Fruit fly (Drosophila melanogaster) whole organism, embryonic: ENCODE results near the gene CG4653.

ENCODE experiments used
- Awh ChIP-seq: fragments of 200-800 bp; sonication (Bioruptor generic); IDR thresholded peaks from 2 replicates; pipeline ENCODE4, ENCODE4 v1.3.6; 2022; ENCODE audit warnings: missing biosample characterization, missing genetic modification characterization
- CG10274 ChIP-seq: fragments of 200-800 bp; sonication (Bioruptor generic); optimal IDR thresholded peaks from 3 replicates; lab custom pipeline; 2017; ENCODE audit warnings: missing biosample characterization, mild to moderate bottlenecking, missing genetic modification characterization
- CG10462 ChIP-seq: fragments of 200-800 bp; sonication (Bioruptor generic); optimal IDR thresholded peaks from 2 replicates; lab custom pipeline; 2016; ENCODE audit warnings: missing biosample characterization, missing genetic modification characterization
- CG11696 ChIP-seq: fragments of 200-800 bp; sonication (Bioruptor generic); IDR thresholded peaks from 2 replicates; pipeline ENCODE4 v1.3.6; 2022; ENCODE audit warnings: missing biosample characterization, missing genetic modification characterization
- CG12299 ChIP-seq: fragments of 200-800 bp; sonication (Bioruptor generic); optimal IDR thresholded peaks from 2 replicates; lab custom pipeline; 2018; ENCODE audit warnings: missing biosample characterization, mild to moderate bottlenecking, missing genetic modification characterization
- CG14014 ChIP-seq: fragments of 200-800 bp; sonication (Bioruptor generic); IDR thresholded peaks from 2 replicates; pipeline ENCODE4 v1.3.6; 2022; ENCODE audit warnings: missing biosample characterization, missing genetic modification characterization
- CG15269 ChIP-seq: fragments of 200-800 bp; sonication (Bioruptor generic); optimal IDR thresholded peaks from 2 replicates; lab custom pipeline; 2018; ENCODE audit warnings: missing biosample characterization, mild to moderate bottlenecking, missing genetic modification characterization, moderate library complexity
- CG1529 ChIP-seq: fragments of 200-800 bp; sonication (Bioruptor generic); optimal IDR thresholded peaks from 3 replicates; lab custom pipeline; 2018; ENCODE audit warnings: missing biosample characterization, missing genetic modification characterization
- CG17612 ChIP-seq: fragments of 200-800 bp; sonication (Bioruptor generic); IDR thresholded peaks from 2 replicates; pipeline ENCODE4 v1.3.6; 2022; ENCODE audit warnings: missing biosample characterization, missing genetic modification characterization
- CG2889 ChIP-seq: fragments of 200-800 bp; sonication (Bioruptor generic); IDR thresholded peaks from 3 replicates; pipeline ENCODE4 v1.3.6; 2022; ENCODE audit warnings: missing biosample characterization, missing genetic modification characterization
- CG3163 ChIP-seq: fragments of 200-800 bp; sonication (Bioruptor generic); optimal IDR thresholded peaks from 3 replicates; lab custom pipeline; 2016; ENCODE audit warnings: missing biosample characterization, missing genetic modification characterization
- CG4282 ChIP-seq: fragments of 200-800 bp; sonication (Bioruptor generic); optimal IDR thresholded peaks from 2 replicates; lab custom pipeline; 2016; ENCODE audit warnings: missing biosample characterization, missing genetic modification characterization
- CG43689 ChIP-seq: fragments of 200-800 bp; sonication (Bioruptor generic); IDR thresholded peaks from 2 replicates; pipeline ENCODE4 v1.3.6; 2022; ENCODE audit warnings: missing biosample characterization, missing genetic modification characterization
- CG6272 ChIP-seq: fragments of 200-800 bp; sonication (Bioruptor generic); IDR thresholded peaks from 2 replicates; pipeline ENCODE4 v1.3.6; 2022; ENCODE audit warnings: missing biosample characterization, missing genetic modification characterization
- CG7271 ChIP-seq: fragments of 200-800 bp; sonication (Bioruptor generic); optimal IDR thresholded peaks from 2 replicates; lab custom pipeline; 2018; ENCODE audit warnings: missing biosample characterization, mild to moderate bottlenecking, missing genetic modification characterization, moderate library complexity
- CG8944 ChIP-seq: fragments of 200-800 bp; sonication (Bioruptor generic); optimal IDR thresholded peaks from 3 replicates; lab custom pipeline; 2016; ENCODE audit warnings: missing biosample characterization, missing genetic modification characterization
- CG9876 ChIP-seq: fragments of 200-800 bp; sonication (Bioruptor generic); optimal IDR thresholded peaks from 2 replicates; lab custom pipeline; 2016; ENCODE audit warnings: missing biosample characterization, missing genetic modification characterization
- Ets97D ChIP-seq: fragments of 200-800 bp; sonication (Bioruptor generic); optimal IDR thresholded peaks from 3 replicates; lab custom pipeline; 2016; ENCODE audit warnings: missing biosample characterization, missing genetic modification characterization
- Gug ChIP-seq: fragments of 200-800 bp; sonication (Bioruptor generic); IDR thresholded peaks from 4 replicates; pipeline ENCODE4 v1.3.6; 2022; ENCODE audit warnings: missing biosample characterization, missing genetic modification characterization
- HmgD ChIP-seq: fragments of 200-800 bp; sonication (Bioruptor generic); optimal IDR thresholded peaks from 3 replicates; lab custom pipeline; 2016; ENCODE audit warnings: missing biosample characterization, missing genetic modification characterization
- Hr3 ChIP-seq: fragments of 200-800 bp; sonication (Bioruptor generic); optimal IDR thresholded peaks from 3 replicates; lab custom pipeline; 2016; ENCODE audit warnings: missing biosample characterization, missing genetic modification characterization
- Jarid2 ChIP-seq: fragments of 200-800 bp; sonication (Bioruptor generic); optimal IDR thresholded peaks from 3 replicates; lab custom pipeline; 2017; ENCODE audit warnings: mild to moderate bottlenecking, missing biosample characterization, missing genetic modification reagents, missing genetic modification characterization
- Myb ChIP-seq: fragments of 200-800 bp; sonication (Bioruptor generic); optimal IDR thresholded peaks from 2 replicates; lab custom pipeline; 2016; ENCODE audit warnings: missing biosample characterization, missing genetic modification characterization
- Pdp1 ChIP-seq, 2 experiments: fragments of 200-800 bp; sonication (Bioruptor generic); optimal IDR thresholded peaks; 3 replicates each; lab custom pipeline; 2016; ENCODE audit warnings: missing biosample characterization in 2 of 2, missing genetic modification characterization in 2 of 2, mild to moderate bottlenecking in 1 of 2, moderate library complexity in 1 of 2
- Ssrp ChIP-seq: fragments of 200-800 bp; sonication (Bioruptor generic); optimal IDR thresholded peaks from 2 replicates; lab custom pipeline; 2018; ENCODE audit warnings: missing biosample characterization, mild to moderate bottlenecking, missing genetic modification characterization, moderate library complexity
- ab ChIP-seq: fragments of 200-800 bp; sonication (Bioruptor generic); optimal IDR thresholded peaks from 2 replicates; lab custom pipeline; 2016; ENCODE audit warnings: missing biosample characterization, missing genetic modification characterization
- ap ChIP-seq: fragments of 200-800 bp; sonication (Bioruptor generic); IDR thresholded peaks from 2 replicates; pipeline ENCODE4 v1.3.6; 2022; ENCODE audit warnings: missing biosample characterization, missing genetic modification characterization
- bigmax ChIP-seq: fragments of 200-800 bp; sonication (Bioruptor generic); optimal IDR thresholded peaks from 2 replicates; lab custom pipeline; 2018; ENCODE audit warnings: missing biosample characterization, mild to moderate bottlenecking, missing genetic modification characterization
- bowl ChIP-seq: fragments of 200-800 bp; sonication (Bioruptor generic); IDR thresholded peaks from 2 replicates; pipeline ENCODE4 v1.3.6; 2022; ENCODE audit warnings: missing biosample characterization, missing genetic modification characterization
- chif ChIP-seq, 2 experiments: fragments of 200-800 bp; sonication (Bioruptor generic); optimal IDR thresholded peaks; 3 replicates each; lab custom pipeline; 2016; ENCODE audit warnings: missing biosample characterization in 2 of 2, missing genetic modification characterization in 2 of 2
- chinmo ChIP-seq: fragments of 200-800 bp; sonication (Bioruptor generic); IDR thresholded peaks from 4 replicates; pipeline ENCODE4 v1.3.6; 2022; ENCODE audit warnings: missing biosample characterization, missing genetic modification characterization; ENCODE audit not compliant: partially characterized antibody
- fd96Cb ChIP-seq: fragments of 200-800 bp; sonication (Bioruptor generic); optimal IDR thresholded peaks from 2 replicates; lab custom pipeline; 2018; ENCODE audit warnings: missing biosample characterization, mild to moderate bottlenecking, missing genetic modification characterization, moderate library complexity
- grn ChIP-seq: fragments of 200-800 bp; sonication (Bioruptor generic); optimal IDR thresholded peaks from 3 replicates; lab custom pipeline; 2017; ENCODE audit warnings: missing biosample characterization, missing genetic modification characterization
- gsb ChIP-seq: fragments of 200-800 bp; sonication (Bioruptor generic); IDR thresholded peaks from 2 replicates; pipeline ENCODE4 v1.3.6; 2022; ENCODE audit warnings: missing biosample characterization, missing genetic modification characterization
- ham ChIP-seq: fragments of 200-800 bp; sonication (Bioruptor generic); IDR thresholded peaks from 2 replicates; pipeline ENCODE4 v1.3.6; 2022; ENCODE audit warnings: missing biosample characterization, missing genetic modification characterization
- hb ChIP-seq: fragments of 200-800 bp; sonication (Bioruptor generic); IDR thresholded peaks from 3 replicates; pipeline ENCODE4 v1.3.6; 2022; ENCODE audit warnings: missing biosample characterization, missing genetic modification characterization; ENCODE audit not compliant: partially characterized antibody
- her ChIP-seq: fragments of 200-800 bp; sonication (Bioruptor generic); optimal IDR thresholded peaks from 2 replicates; lab custom pipeline; 2016; ENCODE audit warnings: missing biosample characterization, missing genetic modification characterization
- hkb ChIP-seq, 2 experiments: fragments of 200-800 bp in 1 of 2; fragments of >200 bp in 1 of 2; sonication (Bioruptor generic) in 1 of 2; IDR thresholded peaks in 1 of 2; optimal IDR thresholded peaks in 1 of 2; 2 replicates each; pipeline versions ENCODE4 v1.3.6 to Lab custom; 2017 to 2022; ENCODE audit warnings: missing biosample characterization in 1 of 2, missing genetic modification characterization in 1 of 2
- ind ChIP-seq: fragments of 200-800 bp; sonication (Bioruptor generic); optimal IDR thresholded peaks from 3 replicates; lab custom pipeline; 2016; ENCODE audit warnings: missing biosample characterization, missing genetic modification characterization
- jing ChIP-seq: fragments of 200-800 bp; sonication (Bioruptor generic); optimal IDR thresholded peaks from 2 replicates; lab custom pipeline; 2018; ENCODE audit warnings: missing biosample characterization, mild to moderate bottlenecking, missing genetic modification characterization
- knrl ChIP-seq: fragments of 200-800 bp; sonication (Bioruptor generic); IDR thresholded peaks from 3 replicates; pipeline ENCODE4 v1.3.6; 2022; ENCODE audit warnings: missing biosample characterization, missing genetic modification characterization; ENCODE audit not compliant: partially characterized antibody
- pita ChIP-seq: fragments of 200-800 bp; sonication (Bioruptor generic); optimal IDR thresholded peaks from 2 replicates; lab custom pipeline; 2017; ENCODE audit warnings: missing biosample characterization, mild to moderate bottlenecking, missing genetic modification characterization
- prd ChIP-seq, 3 experiments: fragments of >200 bp in 2 of 3; fragments of 200-800 bp in 1 of 3; sonication (Bioruptor generic) in 1 of 3; optimal IDR thresholded peaks in 2 of 3; IDR thresholded peaks in 1 of 3; 2 replicates in 2 of 3; 3 replicates in 1 of 3; pipeline versions ENCODE4 v1.3.6 to Lab custom; 2017 to 2022; ENCODE audit warnings: missing biosample characterization in 1 of 3, missing genetic modification characterization in 1 of 3
- row ChIP-seq: fragments of 200-800 bp; sonication (Bioruptor generic); IDR thresholded peaks from 3 replicates; pipeline ENCODE4 v1.3.6; 2022; ENCODE audit warnings: missing biosample characterization, missing genetic modification characterization
- seq ChIP-seq: fragments of 200-800 bp; sonication (Bioruptor generic); IDR thresholded peaks from 2 replicates; pipeline ENCODE4 v1.3.6; 2022; ENCODE audit warnings: missing biosample characterization, missing genetic modification characterization
- shn ChIP-seq: fragments of 200-800 bp; sonication (Bioruptor generic); optimal IDR thresholded peaks from 3 replicates; lab custom pipeline; 2016; ENCODE audit warnings: missing biosample characterization, missing genetic modification characterization
- sqz ChIP-seq: fragments of 200-800 bp; sonication (Bioruptor generic); optimal IDR thresholded peaks from 3 replicates; lab custom pipeline; 2018; ENCODE audit warnings: missing biosample characterization, mild to moderate bottlenecking, missing genetic modification characterization
- trh ChIP-seq: fragments of 200-800 bp; sonication (Bioruptor generic); optimal IDR thresholded peaks from 2 replicates; lab custom pipeline; 2016; ENCODE audit warnings: missing biosample characterization, missing genetic modification characterization
- usp ChIP-seq: fragments of >200 bp; optimal IDR thresholded peaks from 2 replicates; lab custom pipeline; 2017; ENCODE audit warnings: missing biosample characterization, missing genetic modification characterization
- z ChIP-seq: fragments of 200-800 bp; sonication (Bioruptor generic); IDR thresholded peaks from 3 replicates; pipeline ENCODE4 v1.3.6; 2022; ENCODE audit warnings: missing biosample characterization, missing genetic modification characterization

Gene CG4653

DNA sequence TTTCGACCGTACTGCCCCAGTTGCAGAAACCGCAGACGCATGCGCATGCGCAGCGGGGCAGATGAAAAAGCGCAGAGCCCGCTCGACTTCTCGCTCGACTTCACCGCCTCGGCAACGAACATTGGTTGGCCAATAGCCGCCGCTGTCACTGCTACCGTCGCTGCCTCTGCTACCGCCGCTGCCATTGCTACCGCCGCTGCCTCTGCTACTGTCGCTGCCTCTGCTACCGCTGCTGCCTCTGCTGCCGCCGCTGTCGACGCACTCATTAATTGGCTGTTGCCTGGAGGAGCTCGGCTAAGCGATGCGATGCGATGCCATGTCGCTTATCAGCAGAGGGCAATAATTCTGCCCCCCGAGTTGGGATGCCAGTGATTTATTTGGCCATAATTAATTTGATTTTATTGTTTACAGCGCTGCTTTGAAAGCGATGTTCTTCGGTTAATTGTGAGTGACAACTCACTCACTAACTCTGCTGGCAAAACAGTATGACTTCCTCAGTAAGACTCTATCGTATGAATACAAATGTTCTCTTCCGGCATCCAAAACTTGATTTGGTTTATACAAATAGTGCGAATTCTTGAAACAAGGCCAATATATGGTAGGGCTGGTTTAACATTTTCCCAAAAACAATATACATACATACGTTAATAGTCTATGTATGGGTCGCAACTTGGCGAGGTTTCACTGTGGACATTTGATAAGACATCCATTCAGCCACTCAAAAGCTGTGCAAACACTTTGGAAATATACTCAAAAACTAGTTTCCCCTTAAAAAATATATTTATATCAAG is 33.0 kb upstream of the CG4653 start (continued):
- no peak for TF ChIP-seq CG43689
- TF ChIP-seq Ssrp, result peak; percentile 17
- TF ChIP-seq row, result peak; percentile 66
- TF ChIP-seq prd (optimal IDR thresholded peaks at IDR 0.05; lab: Kevin White, UChicago), result no peak
- 0 out of 3 replicates have a peak, but pooled peaks have one; percentile 16 for TF ChIP-seq prd (GFP tag; IDR thresholded peaks at IDR 0.05; lab: Robert Waterston, UW)
- no peak for TF ChIP-seq Jarid2 (GFP tag; lab: Kevin White, UChicago)
- no peak for TF ChIP-seq trh (GFP tag; lab: Kevin White, UChicago)
- TF ChIP-seq CG6272 (GFP tag; lab: Robert Waterston, UW), result no peak
- no peak for TF ChIP-seq Hr3
- no peak for TF ChIP-seq CG11696 (GFP tag; lab: Robert Waterston, UW)
- no peak for TF ChIP-seq hb
- TF ChIP-seq CG10462, result no peak
- TF ChIP-seq hkb (optimal IDR thresholded peaks at IDR 0.05; lab: Kevin White, UChicago), result no peak
- TF ChIP-seq hkb (GFP tag; IDR thresholded peaks at IDR 0.05; lab: Robert Waterston, UW), result no peak
- TF ChIP-seq Pdp1 (GFP tag; optimal IDR thresholded peaks at IDR 0.05; lab: Kevin White, UChicago), result no peak
- TF ChIP-seq shn (GFP tag; lab: Kevin White, UChicago), result peak; percentile 3
- peak; percentile 55 for TF ChIP-seq CG15269 (tag; lab: Kevin White, UChicago)
- TF ChIP-seq sqz (GFP tag; lab: Kevin White, UChicago), result no peak
- TF ChIP-seq ab, result no peak
- TF ChIP-seq CG8944 (GFP tag; lab: Kevin White, UChicago), result no peak
- no peak for TF ChIP-seq bigmax
- no peak for TF ChIP-seq CG9876
- no peak for TF ChIP-seq chif (GFP tag; optimal IDR thresholded peaks at IDR 0.05; lab: Kevin White, UChicago)
- no peak for TF ChIP-seq CG12299 (tag; lab: Kevin White, UChicago)
- TF ChIP-seq HmgD (GFP tag; lab: Kevin White, UChicago), result no peak
- TF ChIP-seq bowl (GFP tag; lab: Robert Waterston, UW), result no peak
- no peak for TF ChIP-seq CG4282 (GFP tag; lab: Kevin White, UChicago)
- no peak for TF ChIP-seq jing (GFP tag; lab: Kevin White, UChicago)
- no peak for TF ChIP-seq Gug (GFP tag; lab: Robert Waterston, UW)
- no peak for TF ChIP-seq pita
- 0 out of 3 replicates have a peak, but pooled peaks have one; percentile 36 for TF ChIP-seq CG2889 (GFP tag; lab: Robert Waterston, UW)
- no peak for TF ChIP-seq CG14014 (GFP tag; lab: Robert Waterston, UW)
- TF ChIP-seq CG1529, result no peak
- no peak for TF ChIP-seq fd96Cb (tag; lab: Kevin White, UChicago)
- no peak for TF ChIP-seq Myb
- TF ChIP-seq her (GFP tag; lab: Kevin White, UChicago), result no peak
- TF ChIP-seq chinmo (GFP tag; lab: Robert Waterston, UW), result 0 out of 4 replicates have a peak, but pooled peaks have one; percentile 45
- TF ChIP-seq z (GFP tag; lab: Robert Waterston, UW), result peak; percentile 48; the same call in 1 of the 3 replicates
- no peak for TF ChIP-seq CG17612 (GFP tag; lab: Robert Waterston, UW)
- TF ChIP-seq CG7271 (tag; lab: Kevin White, UChicago), result no peak
- TF ChIP-seq ham (GFP tag; lab: Robert Waterston, UW), result no peak
- no peak for TF ChIP-seq CG3163
- TF ChIP-seq ind (GFP tag; lab: Kevin White, UChicago), result no peak
- TF ChIP-seq Awh (GFP tag; lab: Robert Waterston, UW), result no peak
- no peak for TF ChIP-seq Ets97D (GFP tag; lab: Kevin White, UChicago)
- no peak for TF ChIP-seq seq (GFP tag; lab: Robert Waterston, UW)
- no peak for TF ChIP-seq CG10274
- TF ChIP-seq ap, result no peak
- no peak for TF ChIP-seq gsb (GFP tag; lab: Robert Waterston, UW)
- TF ChIP-seq knrl, result no peak
- no peak for TF ChIP-seq usp (GFP tag; lab: Kevin White, UChicago)
- no peak for TF ChIP-seq grn
